Fruit fly (Drosophila melanogaster) whole organism, adult: Measurements from ENCODE around the gene mxc.

Source experiments
- CG1620 ChIP-seq: fragments of 200-800 bp; sonication (Bioruptor generic); optimal IDR thresholded peaks from 2 replicates; lab custom pipeline; 2016; ENCODE audit warnings: missing biosample characterization, missing genetic modification characterization
- CG5204 ChIP-seq: fragments of 200-800 bp; sonication (Bioruptor generic); optimal IDR thresholded peaks from 2 replicates; lab custom pipeline; 2016; ENCODE audit warnings: missing biosample characterization, missing genetic modification characterization
- CG7045 ChIP-seq: fragments of 200-800 bp; sonication (Bioruptor generic); optimal IDR thresholded peaks from 2 replicates; lab custom pipeline; 2017; ENCODE audit warnings: missing biosample characterization, mild to moderate bottlenecking, missing genetic modification characterization
- cic ChIP-seq: fragments of 200-800 bp; sonication (Bioruptor generic); optimal IDR thresholded peaks from 2 replicates; lab custom pipeline; 2017; ENCODE audit warnings: missing biosample characterization, mild to moderate bottlenecking, missing genetic modification characterization, moderate library complexity
- kay ChIP-seq: fragments of 200-800 bp; sonication (Bioruptor generic); peaks from one replicate; lab custom pipeline; 2016; ENCODE audit warnings: missing biosample characterization, missing genetic modification characterization, borderline replicate concordance

- TF ChIP-seq CG5204 (GFP tag; lab: Kevin White, UChicago), result no peak
- no peak for TF ChIP-seq CG1620 (GFP tag; lab: Kevin White, UChicago)
- TF ChIP-seq CG7045 (GFP tag; lab: Kevin White, UChicago), result no peak
- TF ChIP-seq kay (GFP tag; lab: Kevin White, UChicago), result no peak
- TF ChIP-seq cic, result no peak
Measured at dm6 chrX:9192429-9192828, 50.8 kb downstream of the mxc start, which contains the start of gene CG12056.
